Worm (Caenorhabditis elegans): ENCODE data around the gene ugt-16.

The ugt-16 gene

ce11 chrV:12824777-12825176 is at the start of gene ugt-16:
Gene ugt-16 (plus strand): TSS chrV:12825024.
- no peak for TF ChIP-seq ztf-29 (GFP tag; IDR thresholded peaks at IDR 0.05)
- no peak for TF ChIP-seq ref-1 (GFP tag; conservative IDR thresholded peaks at IDR 0.05)

DNA sequence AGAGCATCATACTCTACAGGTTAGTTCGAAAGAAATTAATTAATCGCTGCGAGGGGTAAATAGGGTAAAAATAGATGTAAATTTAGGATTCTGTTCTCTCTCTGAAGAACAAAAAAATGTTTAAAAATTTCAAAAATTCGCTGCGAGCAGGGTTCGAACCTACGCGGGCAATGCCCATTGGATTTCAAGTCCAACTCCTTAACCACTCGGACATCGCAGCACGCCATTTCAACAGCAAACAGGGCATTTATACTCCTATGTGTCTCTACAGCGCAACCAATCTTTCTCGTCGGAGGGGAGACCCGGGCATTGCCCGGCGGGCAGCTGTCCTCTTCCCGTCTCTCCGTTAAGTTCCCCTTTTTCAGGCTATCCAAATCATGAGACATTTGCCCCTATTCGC is 44.6 kb upstream of the ugt-16 start:
- TF ChIP-seq flt-1 (GFP tag; IDR thresholded peaks at IDR 0.05) (peak; percentile 97), ref-1 (GFP tag; conservative IDR thresholded peaks at IDR 0.05) (peak; percentile 90), tab-1 (GFP tag; IDR thresholded peaks at IDR 0.05) (peak; percentile 96), ztf-29 (GFP tag; IDR thresholded peaks at IDR 0.05) (peak; percentile 96), cog-1 (tag; optimal IDR thresholded peaks at IDR 0.05) (peak; percentile 58), med-1 (GFP tag; optimal IDR thresholded peaks at IDR 0.05; ENCODE audit: insufficient read depth) (peak; percentile 67), ztf-23 (GFP tag; IDR thresholded peaks at IDR 0.05) (peak; percentile 97), T22C8.4 (GFP tag; IDR thresholded peaks at IDR 0.05) (peak; percentile 93), klf-2 (GFP tag; conservative IDR thresholded peaks at IDR 0.05) (peak; percentile 98)

DNA sequence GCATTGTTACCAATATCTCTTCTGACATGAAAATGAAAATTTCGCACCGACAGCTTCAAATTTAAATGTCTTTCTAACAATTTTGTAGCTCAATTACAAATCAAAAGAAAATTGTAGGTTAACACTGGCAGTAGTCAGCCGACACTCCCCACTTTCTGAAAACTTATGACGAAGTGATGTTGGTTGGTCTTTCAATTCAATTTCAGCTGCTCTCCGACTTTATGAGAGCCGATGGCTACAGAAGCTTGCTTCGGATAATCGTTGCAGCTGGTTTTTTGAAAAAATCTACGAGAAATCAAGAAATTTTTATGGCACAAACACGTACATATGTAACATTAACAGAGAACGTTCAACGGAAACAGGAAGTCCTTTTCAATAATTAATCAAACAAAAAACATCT is 40.0 kb upstream of the ugt-16 start, which contains the start of gene sre-20:
Gene sre-20 (minus strand): TSS at position 101 of the 400 bp plus-strand sequence.
- TF ChIP-seq ztf-23 (GFP tag; IDR thresholded peaks at IDR 0.05) (no peak), ztf-29 (GFP tag; IDR thresholded peaks at IDR 0.05) (no peak), flt-1 (GFP tag; IDR thresholded peaks at IDR 0.05) (no peak), med-1 (GFP tag; optimal IDR thresholded peaks at IDR 0.05; ENCODE audit: insufficient read depth) (no peak), klf-2 (GFP tag; conservative IDR thresholded peaks at IDR 0.05) (no peak), cog-1 (tag; optimal IDR thresholded peaks at IDR 0.05) (no peak), T22C8.4 (GFP tag; IDR thresholded peaks at IDR 0.05) (no peak), tab-1 (GFP tag; IDR thresholded peaks at IDR 0.05) (no peak), ref-1 (GFP tag; conservative IDR thresholded peaks at IDR 0.05) (no peak)

ce11 chrV:12786340-12786739 is 38.5 kb upstream of the ugt-16 start:
- TF ChIP-seq klf-2 (GFP tag; conservative IDR thresholded peaks at IDR 0.05) (no peak), T22C8.4 (GFP tag; IDR thresholded peaks at IDR 0.05) (no peak), cog-1 (tag; optimal IDR thresholded peaks at IDR 0.05) (no peak), med-1 (GFP tag; optimal IDR thresholded peaks at IDR 0.05; ENCODE audit: insufficient read depth) (no peak), flt-1 (GFP tag; IDR thresholded peaks at IDR 0.05) (no peak), ztf-23 (GFP tag; IDR thresholded peaks at IDR 0.05) (no peak), tab-1 (GFP tag; IDR thresholded peaks at IDR 0.05) (no peak), ztf-29 (GFP tag; IDR thresholded peaks at IDR 0.05) (no peak)

ce11 chrV:12787026-12787425 is 37.8 kb upstream of the ugt-16 start, which contains the start of gene fkb-4:
Gene fkb-4 (minus strand): TSS chrV:12787126.
- no peak for TF ChIP-seq tab-1 (GFP tag; IDR thresholded peaks at IDR 0.05)
- no peak for TF ChIP-seq klf-2 (GFP tag; conservative IDR thresholded peaks at IDR 0.05)
- no peak for TF ChIP-seq cog-1 (tag; optimal IDR thresholded peaks at IDR 0.05)
- no peak for TF ChIP-seq med-1 (GFP tag; optimal IDR thresholded peaks at IDR 0.05; ENCODE audit: insufficient read depth)
- TF ChIP-seq ztf-29 (GFP tag; IDR thresholded peaks at IDR 0.05), result no peak
- no peak for TF ChIP-seq ztf-23 (GFP tag; IDR thresholded peaks at IDR 0.05)
- TF ChIP-seq flt-1 (GFP tag; IDR thresholded peaks at IDR 0.05), result no peak
- TF ChIP-seq T22C8.4 (GFP tag; IDR thresholded peaks at IDR 0.05), result no peak

DNA sequence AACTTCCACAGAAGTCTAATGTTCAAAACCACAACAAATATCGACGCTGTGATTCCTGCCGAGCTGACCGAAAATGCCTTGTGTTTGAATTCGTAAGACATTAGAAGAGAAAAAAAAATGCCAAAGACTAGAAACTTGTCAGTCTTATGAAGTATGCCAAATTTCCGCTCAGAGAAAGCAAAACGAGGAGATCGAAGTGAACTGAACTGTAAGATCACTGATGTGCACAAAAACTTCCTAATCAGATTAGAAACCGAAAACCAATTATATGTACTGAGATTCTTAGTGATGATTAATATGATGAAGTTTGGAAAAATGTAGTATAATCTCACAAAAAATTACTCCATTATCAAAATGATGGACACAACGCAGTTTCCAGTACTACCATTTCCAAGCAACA is 36.4 kb upstream of the ugt-16 start, which contains the start of gene srbc-44:
Gene srbc-44 (minus strand): TSS at position 101 of the 400 bp plus-strand sequence.
- TF ChIP-seq T22C8.4 (GFP tag; IDR thresholded peaks at IDR 0.05), result no peak
- no peak for TF ChIP-seq cog-1 (tag; optimal IDR thresholded peaks at IDR 0.05)
- no peak for TF ChIP-seq ztf-23 (GFP tag; IDR thresholded peaks at IDR 0.05)
- no peak for TF ChIP-seq tab-1 (GFP tag; IDR thresholded peaks at IDR 0.05)
- TF ChIP-seq ztf-29 (GFP tag; IDR thresholded peaks at IDR 0.05), result no peak
- TF ChIP-seq ref-1 (GFP tag; conservative IDR thresholded peaks at IDR 0.05), result no peak
- TF ChIP-seq flt-1 (GFP tag; IDR thresholded peaks at IDR 0.05), result no peak
- no peak for TF ChIP-seq klf-2 (GFP tag; conservative IDR thresholded peaks at IDR 0.05)
- no peak for TF ChIP-seq med-1 (GFP tag; optimal IDR thresholded peaks at IDR 0.05; ENCODE audit: insufficient read depth)

ce11 chrV:12790188-12790587 is 34.6 kb upstream of the ugt-16 start, which contains the start of gene srbc-43:
Gene srbc-43 (minus strand): TSS chrV:12790518.
- no peak for TF ChIP-seq tab-1 (GFP tag; IDR thresholded peaks at IDR 0.05)
- no peak for TF ChIP-seq T22C8.4 (GFP tag; IDR thresholded peaks at IDR 0.05)
- TF ChIP-seq ztf-29 (GFP tag; IDR thresholded peaks at IDR 0.05), result no peak
- TF ChIP-seq cog-1 (tag; optimal IDR thresholded peaks at IDR 0.05), result no peak
- TF ChIP-seq ztf-23 (GFP tag; IDR thresholded peaks at IDR 0.05), result no peak
- TF ChIP-seq flt-1 (GFP tag; IDR thresholded peaks at IDR 0.05), result no peak
- no peak for TF ChIP-seq klf-2 (GFP tag; conservative IDR thresholded peaks at IDR 0.05)
- no peak for TF ChIP-seq ref-1 (GFP tag; conservative IDR thresholded peaks at IDR 0.05)
- TF ChIP-seq med-1 (GFP tag; optimal IDR thresholded peaks at IDR 0.05; ENCODE audit: insufficient read depth), result no peak

- TF ChIP-seq ref-1 (GFP tag; conservative IDR thresholded peaks at IDR 0.05) (no peak), tab-1 (GFP tag; IDR thresholded peaks at IDR 0.05) (no peak), T22C8.4 (GFP tag; IDR thresholded peaks at IDR 0.05) (no peak), ztf-29 (GFP tag; IDR thresholded peaks at IDR 0.05) (no peak), cog-1 (tag; optimal IDR thresholded peaks at IDR 0.05) (no peak), klf-2 (GFP tag; conservative IDR thresholded peaks at IDR 0.05) (no peak), flt-1 (GFP tag; IDR thresholded peaks at IDR 0.05) (no peak), med-1 (GFP tag; optimal IDR thresholded peaks at IDR 0.05; ENCODE audit: insufficient read depth) (no peak), ztf-23 (GFP tag; IDR thresholded peaks at IDR 0.05) (no peak)
Observed at ce11 chrV:12792752-12793151, 32.1 kb upstream of the ugt-16 start, which contains the start of gene ugt-5. Gene ugt-5 (minus strand): TSS chrV:12792965.

- TF ChIP-seq tab-1 (GFP tag; IDR thresholded peaks at IDR 0.05), result no peak
- no peak for TF ChIP-seq ref-1 (GFP tag; conservative IDR thresholded peaks at IDR 0.05)
- TF ChIP-seq cog-1 (tag; optimal IDR thresholded peaks at IDR 0.05), result no peak
- no peak for TF ChIP-seq ztf-23 (GFP tag; IDR thresholded peaks at IDR 0.05)
- no peak for TF ChIP-seq klf-2 (GFP tag; conservative IDR thresholded peaks at IDR 0.05)
- TF ChIP-seq med-1 (GFP tag; optimal IDR thresholded peaks at IDR 0.05; ENCODE audit: insufficient read depth), result no peak
- TF ChIP-seq T22C8.4 (GFP tag; IDR thresholded peaks at IDR 0.05), result no peak
- TF ChIP-seq flt-1 (GFP tag; IDR thresholded peaks at IDR 0.05), result no peak
Observed at ce11 chrV:12795196-12795595, 29.6 kb upstream of the ugt-16 start, which contains the start of gene ugt-4. Gene ugt-4 (minus strand): TSS chrV:12795336.

ce11 chrV:12795927-12796326 is 28.9 kb upstream of the ugt-16 start:
- TF ChIP-seq cog-1 (tag; optimal IDR thresholded peaks at IDR 0.05) (no peak), ztf-23 (GFP tag; IDR thresholded peaks at IDR 0.05) (no peak), ref-1 (GFP tag; conservative IDR thresholded peaks at IDR 0.05) (no peak), T22C8.4 (GFP tag; IDR thresholded peaks at IDR 0.05) (no peak), klf-2 (GFP tag; conservative IDR thresholded peaks at IDR 0.05) (no peak)
